Fruit fly (Drosophila melanogaster) whole organism, embryonic: Measurements from ENCODE around the gene Hpr1.

Experiments
- CG10267 ChIP-seq: fragments of 200-800 bp; sonication (Bioruptor generic); optimal IDR thresholded peaks from 2 replicates; lab custom pipeline; 2018; ENCODE audit warnings: missing biosample characterization, mild to moderate bottlenecking, missing genetic modification characterization, moderate library complexity
- CG10321 ChIP-seq: fragments of 200-800 bp; sonication (Bioruptor generic); IDR thresholded peaks from 2 replicates; pipeline ENCODE4 v1.3.6; 2022; ENCODE audit warnings: missing biosample characterization, missing genetic modification characterization
- CG15011 ChIP-seq: fragments of 200-800 bp; sonication (Bioruptor generic); optimal IDR thresholded peaks from 3 replicates; lab custom pipeline; 2018; ENCODE audit warnings: missing biosample characterization, mild to moderate bottlenecking, missing genetic modification characterization
- CG15479 ChIP-seq: fragments of 200-800 bp; sonication (Bioruptor generic); optimal IDR thresholded peaks from 3 replicates; lab custom pipeline; 2019; ENCODE audit warnings: missing biosample characterization, mild to moderate bottlenecking, missing genetic modification characterization, moderate library complexity
- CG16813 ChIP-seq: fragments of 200-800 bp; sonication (Bioruptor generic); IDR thresholded peaks from 3 replicates; pipeline ENCODE4 v1.3.6; 2022; ENCODE audit warnings: missing biosample characterization, missing genetic modification characterization; ENCODE audit not compliant: partially characterized antibody
- CG17186 ChIP-seq: fragments of 200-800 bp; sonication (Bioruptor generic); optimal IDR thresholded peaks from 3 replicates; lab custom pipeline; 2017; ENCODE audit warnings: missing biosample characterization, missing genetic modification reagents, missing genetic modification characterization
- CG17612 ChIP-seq: fragments of 200-800 bp; sonication (Bioruptor generic); IDR thresholded peaks from 2 replicates; pipeline ENCODE4 v1.3.6; 2022; ENCODE audit warnings: missing biosample characterization, missing genetic modification characterization
- CG2202 ChIP-seq: fragments of 200-800 bp; sonication (Bioruptor generic); optimal IDR thresholded peaks from 2 replicates; lab custom pipeline; 2018; ENCODE audit warnings: missing biosample characterization, mild to moderate bottlenecking, missing genetic modification characterization
- CG31365 ChIP-seq: fragments of 200-800 bp; sonication (Bioruptor generic); optimal IDR thresholded peaks from 2 replicates; lab custom pipeline; 2018; ENCODE audit warnings: missing biosample characterization, mild to moderate bottlenecking, missing genetic modification characterization
- CG3847 ChIP-seq: fragments of 200-800 bp; sonication (Bioruptor generic); IDR thresholded peaks from 2 replicates; pipeline ENCODE4 v1.3.6; 2022; ENCODE audit warnings: missing biosample characterization, missing genetic modification characterization
- CG4328 ChIP-seq: fragments of 200-800 bp; sonication (Bioruptor generic); optimal IDR thresholded peaks from 3 replicates; lab custom pipeline; 2017; ENCODE audit warnings: missing biosample characterization, missing genetic modification reagents, missing genetic modification characterization
- CG7987 ChIP-seq: fragments of 200-800 bp; sonication (Bioruptor generic); optimal IDR thresholded peaks from 2 replicates; lab custom pipeline; 2018; ENCODE audit warnings: missing biosample characterization, mild to moderate bottlenecking, missing genetic modification characterization, moderate library complexity
- CG9727 ChIP-seq: fragments of 200-800 bp; sonication (Bioruptor generic); optimal IDR thresholded peaks from 3 replicates; lab custom pipeline; 2017; ENCODE audit warnings: missing biosample characterization, mild to moderate bottlenecking, missing genetic modification characterization
- Dbx ChIP-seq: fragments of 200-800 bp; sonication (Bioruptor generic); IDR thresholded peaks from 3 replicates; pipeline ENCODE4 v1.3.6; 2022; ENCODE audit warnings: missing biosample characterization, missing genetic modification characterization
- Dfd ChIP-seq, 2 experiments: fragments of >200 bp; optimal IDR thresholded peaks; 2 replicates each; lab custom pipeline; 2017; ENCODE audit warnings: missing biosample characterization in 2 of 2, missing genetic modification characterization in 2 of 2
- Doc3 ChIP-seq: fragments of 200-800 bp; sonication (Bioruptor generic); IDR thresholded peaks from 3 replicates; pipeline ENCODE4 v1.3.6; 2022; ENCODE audit warnings: missing biosample characterization, missing genetic modification characterization; ENCODE audit not compliant: partially characterized antibody
- Ets65A ChIP-seq: fragments of 200-800 bp; sonication (Bioruptor generic); peaks from one replicate; lab custom pipeline; 2016; ENCODE audit warnings: missing biosample characterization, missing genetic modification characterization
- GATAe ChIP-seq: fragments of 200-800 bp; sonication (Bioruptor generic); conservative IDR thresholded peaks from 2 replicates; pipeline ENCODE4 v1.3.6; 2022; ENCODE audit warnings: missing biosample characterization, missing genetic modification characterization
- Gsc ChIP-seq: fragments of 200-800 bp; sonication (Bioruptor generic); IDR thresholded peaks from 2 replicates; pipeline ENCODE4 v1.3.6; 2022; ENCODE audit warnings: missing biosample characterization, missing genetic modification characterization
- HLH54F ChIP-seq: fragments of 200-800 bp; sonication (Bioruptor generic); optimal IDR thresholded peaks from 3 replicates; lab custom pipeline; 2016; ENCODE audit warnings: missing biosample characterization, missing genetic modification characterization
- Hey ChIP-seq: fragments of 200-800 bp; sonication (Bioruptor generic); optimal IDR thresholded peaks from 3 replicates; lab custom pipeline; 2018; ENCODE audit warnings: missing biosample characterization, mild to moderate bottlenecking, missing genetic modification characterization
- Hmx ChIP-seq: fragments of 200-800 bp; sonication (Bioruptor generic); optimal IDR thresholded peaks from 2 replicates; lab custom pipeline; 2016; ENCODE audit warnings: missing biosample characterization, missing genetic modification characterization
- Pdp1 ChIP-seq, 2 experiments: fragments of 200-800 bp; sonication (Bioruptor generic); optimal IDR thresholded peaks; 3 replicates each; lab custom pipeline; 2016; ENCODE audit warnings: missing biosample characterization in 2 of 2, missing genetic modification characterization in 2 of 2, mild to moderate bottlenecking in 1 of 2, moderate library complexity in 1 of 2
- Rx ChIP-seq: fragments of 200-800 bp; sonication (Bioruptor generic); IDR thresholded peaks from 2 replicates; pipeline ENCODE4 v1.3.6; 2022; ENCODE audit warnings: missing biosample characterization, missing genetic modification characterization
- Ssrp ChIP-seq: fragments of 200-800 bp; sonication (Bioruptor generic); optimal IDR thresholded peaks from 2 replicates; lab custom pipeline; 2018; ENCODE audit warnings: missing biosample characterization, mild to moderate bottlenecking, missing genetic modification characterization, moderate library complexity
- Tbp ChIP-seq: fragments of >200 bp; optimal IDR thresholded peaks from 2 replicates; lab custom pipeline; 2018; ENCODE audit warnings: missing biosample characterization, missing genetic modification characterization
- Trl ChIP-seq, 3 experiments: fragments of >200 bp in 2 of 3; fragments of 200-800 bp in 1 of 3; sonication (Bioruptor generic) in 1 of 3; optimal IDR thresholded peaks; 2 replicates in 1 of 3; 3 replicates in 2 of 3; lab custom pipeline; 2016 to 2017; ENCODE audit warnings: missing biosample characterization in 1 of 3, missing genetic modification characterization in 1 of 3
- croc ChIP-seq: fragments of 200-800 bp; sonication (Bioruptor generic); conservative IDR thresholded peaks from 3 replicates; pipeline ENCODE4 v1.3.6; 2022; ENCODE audit warnings: missing biosample characterization, missing genetic modification characterization
- dpn ChIP-seq, 2 experiments: fragments of 200-800 bp; sonication (Bioruptor generic); optimal IDR thresholded peaks; 3 replicates each; lab custom pipeline; 2016; ENCODE audit warnings: missing biosample characterization in 2 of 2, missing genetic modification characterization in 2 of 2
- fd102C ChIP-seq: fragments of 200-800 bp; sonication (Bioruptor generic); optimal IDR thresholded peaks from 2 replicates; lab custom pipeline; 2018; ENCODE audit warnings: missing biosample characterization, mild to moderate bottlenecking, missing genetic modification characterization, moderate library complexity
- fru ChIP-seq: fragments of >200 bp; optimal IDR thresholded peaks from 2 replicates; lab custom pipeline; 2017
- ham ChIP-seq: fragments of 200-800 bp; sonication (Bioruptor generic); IDR thresholded peaks from 2 replicates; pipeline ENCODE4 v1.3.6; 2022; ENCODE audit warnings: missing biosample characterization, missing genetic modification characterization
- nmo ChIP-seq: fragments of 200-800 bp; sonication (Bioruptor generic); optimal IDR thresholded peaks from 2 replicates; lab custom pipeline; 2018; ENCODE audit warnings: missing biosample characterization, mild to moderate bottlenecking, missing genetic modification characterization, moderate library complexity
- nom ChIP-seq: fragments of 200-800 bp; sonication (Bioruptor generic); optimal IDR thresholded peaks from 2 replicates; lab custom pipeline; 2017; ENCODE audit warnings: missing biosample characterization, missing genetic modification characterization, mild to moderate bottlenecking, moderate library complexity, missing genetic modification reagents
- row ChIP-seq: fragments of 200-800 bp; sonication (Bioruptor generic); IDR thresholded peaks from 3 replicates; pipeline ENCODE4 v1.3.6; 2022; ENCODE audit warnings: missing biosample characterization, missing genetic modification characterization
- scrt ChIP-seq: fragments of 200-800 bp; sonication (Bioruptor generic); optimal IDR thresholded peaks from 2 replicates; lab custom pipeline; 2018; ENCODE audit warnings: missing biosample characterization, mild to moderate bottlenecking, missing genetic modification characterization, moderate library complexity
- sens ChIP-seq: fragments of 200-800 bp; sonication (Bioruptor generic); peaks from one replicate; lab custom pipeline; 2016; ENCODE audit warnings: missing biosample characterization, missing genetic modification characterization
- tio ChIP-seq: fragments of 200-800 bp; sonication (Bioruptor generic); optimal IDR thresholded peaks from 2 replicates; lab custom pipeline; 2017; ENCODE audit warnings: missing biosample characterization, missing genetic modification characterization, inconsistent platforms
- unc-4 ChIP-seq: fragments of 200-800 bp; sonication (Bioruptor generic); IDR thresholded peaks from 2 replicates; pipeline ENCODE4 v1.3.6; 2022; ENCODE audit warnings: missing biosample characterization, missing genetic modification characterization; ENCODE audit not compliant: partially characterized antibody
- vnd ChIP-seq: fragments of 200-800 bp; sonication (Bioruptor generic); IDR thresholded peaks from 3 replicates; pipeline ENCODE4 v1.3.6; 2022; ENCODE audit warnings: missing biosample characterization, missing genetic modification characterization; ENCODE audit not compliant: partially characterized antibody
- wdn ChIP-seq: fragments of 200-800 bp; sonication (Bioruptor generic); IDR thresholded peaks from 2 replicates; pipeline ENCODE4 v1.3.6; 2022; ENCODE audit warnings: missing biosample characterization, missing genetic modification characterization

Gene Hpr1

DNA sequence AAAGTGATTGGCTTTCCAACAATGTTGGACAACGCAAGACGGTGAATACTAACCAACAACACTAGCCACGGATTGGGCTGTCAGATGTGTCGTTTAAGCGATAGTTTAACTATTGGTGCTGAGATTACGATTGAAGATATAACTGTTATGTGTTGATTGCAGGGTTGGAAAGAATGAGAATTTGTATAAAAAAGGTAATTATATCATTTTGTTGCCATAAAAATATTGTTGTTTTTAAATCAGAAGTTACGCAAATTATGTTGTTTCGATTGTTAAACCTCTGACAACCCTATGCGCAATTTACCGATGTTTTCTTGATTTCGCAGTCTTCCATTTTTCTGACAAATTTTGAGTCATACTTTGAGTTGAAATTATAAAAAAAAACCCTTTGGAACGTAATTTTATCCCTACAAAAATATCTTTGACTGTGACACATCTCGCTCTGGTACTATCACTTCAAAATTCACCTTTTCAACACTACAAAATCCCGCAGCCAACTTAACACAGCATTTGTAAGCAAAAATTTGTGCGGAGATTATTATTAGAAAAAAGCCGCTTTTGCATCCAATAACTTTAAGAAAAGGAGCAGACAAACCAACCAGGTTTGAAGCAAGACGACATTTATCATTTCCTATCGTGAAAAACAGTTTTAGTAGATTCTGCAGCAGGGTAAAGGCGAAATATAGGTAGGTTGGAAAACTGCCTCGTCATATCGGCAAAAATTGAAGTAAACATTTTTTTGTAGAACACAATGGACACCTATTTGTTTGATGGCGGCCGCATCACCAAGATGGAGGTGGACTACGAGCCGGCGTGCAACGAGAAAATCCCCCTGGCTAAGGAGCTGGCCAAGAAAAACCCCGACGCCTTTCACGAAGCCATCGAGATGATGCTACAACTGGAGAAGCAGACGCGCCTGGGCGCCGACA, 32.0 kb downstream of the Hpr1 start, which contains the start of the genes Hat1 and Rpn5 (continued):
- TF ChIP-seq CG16813 (GFP tag; lab: Robert Waterston, UW) (peak; percentile 78), CG4328 (GFP tag; lab: Kevin White, UChicago) (peak; percentile 59), Hmx (GFP tag; lab: Kevin White, UChicago) (peak; percentile 83), Hey (tag; lab: Kevin White, UChicago) (peak; percentile 21), fd102C (no peak), GATAe (no peak), ham (GFP tag; lab: Robert Waterston, UW) (0 out of 2 replicates have a peak, but pooled peaks have one; percentile 33)

DNA sequence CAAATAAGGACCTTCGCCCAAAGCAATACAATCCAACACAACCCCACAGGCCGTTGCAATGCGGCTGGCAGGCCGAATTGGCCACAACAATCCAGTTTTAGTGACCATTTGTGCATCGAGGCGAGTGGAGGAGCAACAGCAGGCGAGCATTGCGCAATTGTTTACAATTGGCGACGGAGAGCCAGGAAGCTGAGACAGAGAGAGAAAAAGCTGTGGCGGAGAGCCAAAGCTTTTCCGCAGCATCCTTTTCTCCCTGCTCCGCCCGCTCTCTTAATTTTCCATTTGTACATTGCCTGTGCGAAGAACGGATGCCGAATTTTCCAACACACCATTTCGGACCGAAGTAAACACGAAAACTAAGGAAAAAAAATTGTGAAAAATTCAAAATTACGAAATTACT, 39.8 kb downstream of the Hpr1 start, which contains the start of gene kat-60L1:
TSS of gene kat-60L1 (plus strand) at position 301 of the 400 bp plus-strand sequence.
- TF ChIP-seq Gsc (GFP tag; lab: Robert Waterston, UW), result no peak
- peak; percentile 30 for TF ChIP-seq scrt (GFP tag; lab: Kevin White, UChicago)
- peak in 1 of 2 experiments; percentile 34 for TF ChIP-seq Trl (optimal IDR thresholded peaks at IDR 0.05; lab: Kevin White, UChicago)
- no peak for TF ChIP-seq Trl (GFP tag; optimal IDR thresholded peaks at IDR 0.05; lab: Kevin White, UChicago)
- TF ChIP-seq Ets65A, result peak; percentile 72
- peak; percentile 14; the same call in 1 of the 2 replicates for TF ChIP-seq unc-4 (GFP tag; lab: Robert Waterston, UW)
- peak in 1 of 2 experiments; percentile 67 for TF ChIP-seq Pdp1 (GFP tag; optimal IDR thresholded peaks at IDR 0.05; lab: Kevin White, UChicago)

DNA sequence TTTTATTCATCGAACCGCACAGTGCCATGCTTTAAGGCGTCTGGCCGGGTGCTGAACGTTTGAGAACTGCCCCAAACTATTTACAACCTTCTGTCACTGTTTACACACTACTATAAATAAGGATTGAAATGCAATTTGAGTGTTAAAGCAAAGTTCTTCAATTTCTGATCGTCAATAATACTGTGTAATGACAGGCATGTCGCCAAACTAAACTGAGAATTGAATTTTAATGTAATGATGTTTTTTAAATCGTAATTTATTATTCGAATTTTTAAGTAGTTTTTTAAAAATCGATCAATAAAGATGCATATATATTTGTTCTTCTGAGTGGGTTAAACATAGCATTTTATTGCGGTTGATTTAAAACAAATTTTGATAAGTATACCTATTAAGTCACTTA, 40.3 kb downstream of the Hpr1 start, which contains the start of gene CG2082:
TSS of gene CG2082 (minus strand) at position 101 of the 400 bp plus-strand sequence.
- TF ChIP-seq nom (GFP tag; lab: Kevin White, UChicago), result no peak
- TF ChIP-seq sens (GFP tag; lab: Kevin White, UChicago), result peak; percentile 25
- TF ChIP-seq row, result no peak
- TF ChIP-seq tio (GFP tag; lab: Kevin White, UChicago), result no peak
- TF ChIP-seq fru (lab: Kevin White, UChicago), result no peak
- TF ChIP-seq Dfd (GFP tag; optimal IDR thresholded peaks at IDR 0.05; lab: Kevin White, UChicago), result no peak
- TF ChIP-seq CG2202, result no peak
- TF ChIP-seq Dbx (GFP tag; lab: Robert Waterston, UW), result no peak

DNA sequence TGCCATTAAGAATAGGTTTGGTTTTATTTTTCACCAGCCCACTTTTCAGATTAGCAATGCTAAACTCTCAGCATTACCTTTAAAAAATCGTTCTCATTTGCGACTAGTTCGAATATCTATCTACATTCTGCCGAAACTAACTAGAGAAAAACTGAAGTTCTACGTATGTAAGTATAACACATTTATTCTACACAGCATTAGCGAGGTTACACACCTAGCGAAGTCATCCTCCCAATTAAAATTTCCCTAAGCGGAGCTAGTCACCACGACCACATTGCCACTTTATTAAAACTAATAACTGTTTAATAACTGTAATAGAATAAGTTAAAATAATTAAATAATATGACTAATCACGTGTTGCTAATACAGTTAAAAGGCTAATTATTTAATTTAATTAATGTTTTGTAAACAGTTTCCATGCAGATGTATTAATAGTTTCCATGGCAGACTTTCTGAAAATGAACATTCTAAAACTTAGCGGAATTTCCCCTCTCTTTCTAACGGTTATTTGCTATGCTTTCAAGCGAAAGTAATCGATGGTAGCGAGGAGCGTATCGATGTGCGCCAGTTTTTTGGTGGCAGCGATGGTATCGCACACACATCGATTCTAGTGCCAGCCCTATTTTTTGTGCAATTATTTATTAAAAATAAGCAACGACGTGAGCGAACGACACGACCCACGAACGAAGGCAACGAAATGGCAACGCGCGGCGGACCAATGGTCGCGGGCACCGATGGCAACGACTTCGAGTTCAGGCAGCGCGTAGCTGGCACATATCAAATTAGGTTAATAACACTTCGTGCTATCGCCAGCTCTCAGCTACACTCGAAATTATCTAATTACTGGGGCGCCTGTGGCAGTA, 42.3 kb downstream of the Hpr1 start, which contains the start of gene jagn:
TSS of gene jagn (plus strand) at position 585 of the 863 bp plus-strand sequence.
- no peak for TF ChIP-seq croc (GFP tag; lab: Robert Waterston, UW)
- peak; percentile 40; the same call in 1 of the 2 replicates for TF ChIP-seq CG10321 (GFP tag; lab: Robert Waterston, UW)
- peak; percentile 67 to 69 for TF ChIP-seq dpn (GFP tag; optimal IDR thresholded peaks at IDR 0.05; lab: Kevin White, UChicago)
- TF ChIP-seq Rx, result 0 out of 2 replicates have a peak, but pooled peaks have one; percentile 18
- no peak for TF ChIP-seq Tbp (GFP tag; lab: Kevin White, UChicago)
- TF ChIP-seq CG9727 (GFP tag; lab: Kevin White, UChicago), result peak; percentile 75
- TF ChIP-seq CG17612 (GFP tag; lab: Robert Waterston, UW), result no peak
- TF ChIP-seq Ssrp (tag; lab: Kevin White, UChicago), result peak; percentile 13
- peak; percentile 2 for TF ChIP-seq CG15011 (GFP tag; lab: Kevin White, UChicago)
- TF ChIP-seq vnd (GFP tag; lab: Robert Waterston, UW), result peak; percentile 100
- peak; percentile 87 for TF ChIP-seq CG17186 (GFP tag; lab: Kevin White, UChicago)
- peak; percentile 83 for TF ChIP-seq CG3847 (GFP tag; lab: Robert Waterston, UW)
- TF ChIP-seq HLH54F, result peak; percentile 80
- peak; percentile 99 for TF ChIP-seq Doc3
- TF ChIP-seq nmo (GFP tag; lab: Kevin White, UChicago), result peak; percentile 77
- peak; percentile 73 for TF ChIP-seq CG10267
- TF ChIP-seq CG15479 (GFP tag; lab: Kevin White, UChicago), result peak; percentile 80
- peak; percentile 78 for TF ChIP-seq CG7987 (GFP tag; lab: Kevin White, UChicago)
- TF ChIP-seq CG31365 (tag; lab: Kevin White, UChicago), result no peak
- no peak for TF ChIP-seq wdn
